Worm (Caenorhabditis elegans): ENCODE results near the gene skp-1.

skp-1 gene

DNA sequence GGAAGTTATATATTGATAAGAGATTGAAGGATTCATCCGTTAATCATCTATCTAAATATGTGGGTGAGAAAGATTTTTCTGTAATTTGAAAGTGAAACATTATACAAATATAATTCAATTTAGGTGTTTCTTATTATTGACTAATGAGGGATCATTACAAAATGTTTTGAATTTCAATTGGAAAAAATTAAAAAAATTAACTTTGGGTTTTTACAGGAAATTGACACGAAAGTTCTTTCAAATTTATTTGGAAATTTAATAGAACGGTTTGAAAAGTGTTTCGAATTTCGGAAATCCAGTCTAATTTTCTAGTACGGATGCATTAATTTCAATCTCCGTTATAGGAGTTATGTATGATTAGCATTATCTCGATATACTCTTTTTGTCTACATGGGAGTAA, 7.8 kb downstream of the skp-1 start:
- TF ChIP-seq unc-62 (GFP tag; optimal IDR thresholded peaks at IDR 0.05 in 1 of 2), result peak in 1 of 2 experiments; percentile 96
- TF ChIP-seq unc-62 (tag; optimal IDR thresholded peaks at IDR 0.05), result no peak
- TF ChIP-seq nhr-111 (GFP tag; optimal IDR thresholded peaks at IDR 0.05), result no peak
- TF ChIP-seq attf-4 (tag; optimal IDR thresholded peaks at IDR 0.05), result no peak

ce11 chrV:11656469-11656868, 11.2 kb downstream of the skp-1 start:
- TF ChIP-seq jun-1 (tag; optimal IDR thresholded peaks at IDR 0.05), result no peak
- TF ChIP-seq Y75B8A.6 (GFP tag; IDR thresholded peaks at IDR 0.05), result no peak
- TF ChIP-seq ceh-44 (GFP tag; IDR thresholded peaks at IDR 0.05), result no peak
- TF ChIP-seq mdt-29 (GFP tag; IDR thresholded peaks at IDR 0.05), result no peak
- TF ChIP-seq ceh-62 (tag; optimal IDR thresholded peaks at IDR 0.05), result no peak
- no peak for TF ChIP-seq lin-38 (GFP tag; IDR thresholded peaks at IDR 0.05)
- TF ChIP-seq unc-39 (tag; optimal IDR thresholded peaks at IDR 0.05), result no peak
- TF ChIP-seq tra-1 (GFP tag; IDR thresholded peaks at IDR 0.05), result no peak
- no peak for TF ChIP-seq unc-130 (GFP tag; optimal IDR thresholded peaks at IDR 0.05)
- TF ChIP-seq dmd-9 (GFP tag; IDR thresholded peaks at IDR 0.05), result no peak
- TF ChIP-seq lim-7 (GFP tag; IDR thresholded peaks at IDR 0.05), result no peak
- no peak for TF ChIP-seq snpc-4 (tag; optimal IDR thresholded peaks at IDR 0.05)
- no peak for TF ChIP-seq ztf-11 (tag; optimal IDR thresholded peaks at IDR 0.05)
- no peak for TF ChIP-seq madf-9 (GFP tag; conservative IDR thresholded peaks at IDR 0.05)
- TF ChIP-seq lin-15B (tag; optimal IDR thresholded peaks at IDR 0.05), result no peak
- TF ChIP-seq dmd-8 (GFP tag; IDR thresholded peaks at IDR 0.05), result no peak
- no peak for TF ChIP-seq nhr-6 (tag; optimal IDR thresholded peaks at IDR 0.05)
- no peak for TF ChIP-seq ctbp-1 (GFP tag; IDR thresholded peaks at IDR 0.05)
- TF ChIP-seq ceh-32 (tag; optimal IDR thresholded peaks at IDR 0.05; ENCODE audit: poor library complexity), result no peak

DNA sequence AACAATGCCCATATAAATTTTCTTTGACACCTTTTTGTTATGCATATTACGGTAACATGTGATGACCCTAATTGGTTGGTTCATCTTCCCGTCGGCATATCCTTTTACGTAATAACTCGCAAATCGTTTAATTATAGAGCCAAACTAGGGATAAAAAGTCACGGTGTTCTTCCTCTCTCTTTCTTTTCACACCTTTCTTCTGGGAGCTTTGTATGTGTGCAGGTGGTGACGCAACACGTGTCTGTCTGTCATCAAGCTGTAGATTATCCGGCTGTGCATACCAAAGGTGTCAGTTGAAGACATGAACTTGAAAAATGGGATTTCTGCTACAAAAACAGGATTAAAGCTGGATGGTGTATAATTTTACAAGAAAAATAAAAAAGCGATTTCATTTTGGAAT, 15.3 kb downstream of the skp-1 start:
- TF ChIP-seq hlh-30 (tag; optimal IDR thresholded peaks at IDR 0.05; ENCODE audit: insufficient read depth) (no peak), hif-1 (tag; optimal IDR thresholded peaks at IDR 0.05) (no peak), pqm-1 (tag; optimal IDR thresholded peaks at IDR 0.05) (no peak), dve-1 (tag; optimal IDR thresholded peaks at IDR 0.05; ENCODE audit: insufficient read depth) (no peak), Y48G9A.11 (GFP tag; IDR thresholded peaks at IDR 0.05) (no peak), rbr-2 (tag; optimal IDR thresholded peaks at IDR 0.05) (no peak), lin-1 (GFP tag; IDR thresholded peaks at IDR 0.05) (no peak), D1046.2 (GFP tag; IDR thresholded peaks at IDR 0.05) (no peak), ceh-82 (tag; optimal IDR thresholded peaks at IDR 0.05) (no peak), madf-9 (GFP tag; conservative IDR thresholded peaks at IDR 0.05) (no peak), mdl-1 (tag; optimal IDR thresholded peaks at IDR 0.05) (no peak), Y5F2A.4 (GFP tag; optimal IDR thresholded peaks at IDR 0.05) (no peak), gei-8 (GFP tag; optimal IDR thresholded peaks at IDR 0.05) (no peak)

ce11 chrV:11664875-11665384, 19.6 kb downstream of the skp-1 start, which contains the start of gene ceh-27:
Gene ceh-27 (minus strand): TSS chrV:11665102.
- 0 out of 2 replicates have a peak, but pooled peaks have one; percentile 10 for TF ChIP-seq lim-7 (GFP tag; IDR thresholded peaks at IDR 0.05)
- TF ChIP-seq F49E8.2 (tag; optimal IDR thresholded peaks at IDR 0.05; ENCODE audit: borderline replicate concordance), result no peak
- no peak for TF ChIP-seq skn-1 (tag; optimal IDR thresholded peaks at IDR 0.05)
- no peak for TF ChIP-seq nhr-111 (GFP tag; optimal IDR thresholded peaks at IDR 0.05)
- TF ChIP-seq pha-4 (GFP tag; IDR thresholded peaks at IDR 0.05), result no peak
- no peak for TF ChIP-seq pha-4 (tag; optimal IDR thresholded peaks at IDR 0.05)
- TF ChIP-seq zfp-3 (GFP tag; conservative IDR thresholded peaks at IDR 0.05), result no peak
- no peak for TF ChIP-seq dmd-9 (GFP tag; IDR thresholded peaks at IDR 0.05)
- TF ChIP-seq T20F7.1 (GFP tag; optimal IDR thresholded peaks at IDR 0.05), result no peak
- no peak for TF ChIP-seq nhr-25 (tag; optimal IDR thresholded peaks at IDR 0.05; ENCODE audit: borderline replicate concordance, insufficient read depth)
- TF ChIP-seq fkh-10 (GFP tag; optimal IDR thresholded peaks at IDR 0.05), result peak; percentile 52
- TF ChIP-seq mes-2 (tag; optimal IDR thresholded peaks at IDR 0.05; ENCODE audit: poor library complexity, severe bottlenecking), result no peak

All from whole organism, L4 larva.